Fruit fly (Drosophila melanogaster): ENCODE data around the gene CG34124.
A peak's percentile ranks its signal among the peaks of the same experiment; 100 is the strongest.

dm6 chr2L:4955094-4955823 is 3.0 kb upstream of the CG34124 start, which contains the start of the genes Jon25Bi and Marcal1:
- TF ChIP-seq CG2116 (GFP tag; optimal IDR thresholded peaks at IDR 0.05) (no peak), maf-S (GFP tag; optimal IDR thresholded peaks at IDR 0.05) (no peak), jumu (GFP tag; optimal IDR thresholded peaks at IDR 0.05) (no peak), kay (GFP tag; optimal IDR thresholded peaks at IDR 0.05) (no peak), CG6813 (GFP tag; optimal IDR thresholded peaks at IDR 0.05) (no peak), crp (GFP tag; optimal IDR thresholded peaks at IDR 0.05) (peak in 1 of 2 experiments; percentile 65), CG16863 (GFP tag; optimal IDR thresholded peaks at IDR 0.05) (no peak), CG12391 (tag; optimal IDR thresholded peaks at IDR 0.05) (no peak), CG34422 (GFP tag; IDR thresholded peaks at IDR 0.05) (no peak)

All from whole organism, embryonic.